Worm (Caenorhabditis elegans) whole organism, L2 larva: Measurements from ENCODE around the gene scl-11.

ENCODE experiments used
- C34F6.9 ChIP-seq: fragments of 150-350 bp; optimal IDR thresholded peaks from 2 replicates; lab custom pipeline; 2014; ENCODE audit warnings: missing biosample characterization, missing genetic modification characterization
- F13H6.1 ChIP-seq: sonication (generic microtip); optimal IDR thresholded peaks from 2 replicates; lab custom pipeline; 2016; ENCODE audit warnings: missing genetic modification characterization, missing compliant biosample characterization
- R02D3.7 ChIP-seq: fragments of 150-350 bp; optimal IDR thresholded peaks from 2 replicates; lab custom pipeline; 2014; ENCODE audit warnings: missing biosample characterization, missing genetic modification characterization
- Y55F3AM.14 ChIP-seq: fragments of 200-800 bp; sonication (Bioruptor generic); optimal IDR thresholded peaks from 2 replicates; lab custom pipeline; 2018; ENCODE audit warnings: mild to moderate bottlenecking, missing genetic modification characterization, missing compliant biosample characterization
- ZK546.5 ChIP-seq: sonication (generic microtip); optimal IDR thresholded peaks from 2 replicates; lab custom pipeline; 2017; ENCODE audit warnings: missing biosample characterization, missing genetic modification characterization
- alr-1 ChIP-seq: fragments of 150-350 bp; optimal IDR thresholded peaks from 2 replicates; lab custom pipeline; 2014; ENCODE audit warnings: missing biosample characterization, missing genetic modification characterization
- aly-2 ChIP-seq: fragments of 150-350 bp; optimal IDR thresholded peaks from 2 replicates; lab custom pipeline; 2014; ENCODE audit warnings: missing biosample characterization, missing genetic modification characterization
- ama-1 ChIP-seq: fragments of 150-350 bp; optimal IDR thresholded peaks from 2 replicates; lab custom pipeline; 2018; ENCODE audit warnings: inconsistent platforms
- blmp-1 ChIP-seq: sonication (generic microtip); optimal IDR thresholded peaks from 2 replicates; lab custom pipeline; 2017; ENCODE audit warnings: missing genetic modification characterization, mild to moderate bottlenecking, missing compliant biosample characterization, antibody characterized with exemption, moderate library complexity; ENCODE audit not compliant: insufficient read depth
- ceh-16 ChIP-seq: fragments of 150-350 bp; optimal IDR thresholded peaks from 2 replicates; lab custom pipeline; 2014; ENCODE audit warnings: missing biosample characterization, missing genetic modification characterization
- ceh-82 ChIP-seq: fragments of 150-350 bp; optimal IDR thresholded peaks from 2 replicates; lab custom pipeline; 2014; ENCODE audit warnings: missing biosample characterization, missing genetic modification characterization
- crh-2 ChIP-seq: sonication (generic microtip); optimal IDR thresholded peaks from 2 replicates; lab custom pipeline; 2017; ENCODE audit warnings: missing biosample characterization, missing genetic modification characterization
- dmd-4 ChIP-seq: sonication (generic microtip); optimal IDR thresholded peaks from 2 replicates; lab custom pipeline; 2017; ENCODE audit warnings: missing biosample characterization, missing genetic modification characterization
- egl-27 ChIP-seq: sonication (generic microtip); optimal IDR thresholded peaks from 3 replicates; lab custom pipeline; 2017; ENCODE audit warnings: missing biosample characterization, missing genetic modification reagents, missing genetic modification characterization
- elt-1 ChIP-seq: fragments of 150-350 bp; optimal IDR thresholded peaks from 2 replicates; lab custom pipeline; 2014; ENCODE audit warnings: missing biosample characterization, missing genetic modification characterization
- elt-3 ChIP-seq: sonication (generic microtip); optimal IDR thresholded peaks from 2 replicates; lab custom pipeline; 2017; ENCODE audit warnings: missing biosample characterization, missing genetic modification characterization
- fos-1 ChIP-seq: fragments of 150-350 bp; optimal IDR thresholded peaks from 2 replicates; lab custom pipeline; 2014; ENCODE audit warnings: missing biosample characterization, missing genetic modification characterization
- gmeb-1 ChIP-seq: fragments of 150-350 bp; optimal IDR thresholded peaks from 2 replicates; lab custom pipeline; 2014; ENCODE audit warnings: missing biosample characterization, missing genetic modification characterization
- lin-11 ChIP-seq: fragments of 150-350 bp; sonication (generic microtip); optimal IDR thresholded peaks from 2 replicates; lab custom pipeline; 2014; ENCODE audit warnings: missing biosample characterization, missing genetic modification characterization, inconsistent platforms, mixed read lengths
- lin-13 ChIP-seq: fragments of 150-350 bp; optimal IDR thresholded peaks from 2 replicates; lab custom pipeline; 2014; ENCODE audit warnings: missing biosample characterization, missing genetic modification reagents, missing genetic modification characterization
- lsy-2 ChIP-seq, 2 experiments: fragments of 150-350 bp in 1 of 2; sonication (generic microtip) in 1 of 2; optimal IDR thresholded peaks; 2 replicates each; lab custom pipeline; 2014 to 2017; ENCODE audit warnings: missing biosample characterization in 2 of 2, missing genetic modification characterization in 2 of 2
- mab-5 ChIP-seq: fragments of 150-350 bp; optimal IDR thresholded peaks from 2 replicates; lab custom pipeline; 2014; ENCODE audit warnings: missing biosample characterization, missing genetic modification characterization
- mdl-1 ChIP-seq, 2 experiments: fragments of 150-350 bp in 1 of 2; sonication (generic microtip) in 1 of 2; optimal IDR thresholded peaks; 2 replicates each; lab custom pipeline; 2017; ENCODE audit warnings: missing biosample characterization in 2 of 2, missing genetic modification characterization in 2 of 2
- nhr-10 ChIP-seq: sonication (generic microtip); optimal IDR thresholded peaks from 2 replicates; lab custom pipeline; 2017; ENCODE audit warnings: missing biosample characterization, missing genetic modification characterization
- nhr-11 ChIP-seq: fragments of 150-350 bp; optimal IDR thresholded peaks from 2 replicates; lab custom pipeline; 2014; ENCODE audit warnings: missing biosample characterization, missing genetic modification characterization
- nhr-12 ChIP-seq: fragments of 150-350 bp; optimal IDR thresholded peaks from 2 replicates; lab custom pipeline; 2014; ENCODE audit warnings: missing biosample characterization, missing genetic modification characterization
- nhr-129 ChIP-seq: fragments of 150-350 bp; optimal IDR thresholded peaks from 2 replicates; lab custom pipeline; 2014; ENCODE audit warnings: missing biosample characterization, missing genetic modification characterization
- nhr-21 ChIP-seq: fragments of 150-350 bp; optimal IDR thresholded peaks from 2 replicates; lab custom pipeline; 2014; ENCODE audit warnings: missing biosample characterization, missing genetic modification characterization
- nhr-23 ChIP-seq: fragments of 150-350 bp; optimal IDR thresholded peaks from 2 replicates; lab custom pipeline; 2014; ENCODE audit warnings: missing biosample characterization, missing genetic modification reagents, missing genetic modification characterization
- nhr-237 ChIP-seq: fragments of 150-350 bp; optimal IDR thresholded peaks from 2 replicates; lab custom pipeline; 2014; ENCODE audit warnings: missing biosample characterization, missing genetic modification characterization
- nhr-25 ChIP-seq: fragments of 150-350 bp; sonication (generic microtip); optimal IDR thresholded peaks from 3 replicates; lab custom pipeline; 2014; ENCODE audit warnings: missing biosample characterization, missing genetic modification characterization
- nhr-6 ChIP-seq: fragments of 150-350 bp; optimal IDR thresholded peaks from 2 replicates; lab custom pipeline; 2014; ENCODE audit warnings: missing biosample characterization, missing genetic modification characterization
- skn-1 ChIP-seq: sonication (generic microtip); optimal IDR thresholded peaks from 2 replicates; lab custom pipeline; 2017; ENCODE audit warnings: missing biosample characterization, missing genetic modification characterization
- sma-3 ChIP-seq: sonication (generic microtip); optimal IDR thresholded peaks from 2 replicates; lab custom pipeline; 2016; ENCODE audit warnings: missing genetic modification reagents, missing genetic modification characterization, missing compliant biosample characterization
- sma-9 ChIP-seq, 2 experiments: fragments of 150-350 bp in 1 of 2; sonication (generic microtip) in 1 of 2; optimal IDR thresholded peaks; 2 replicates each; lab custom pipeline; 2014 to 2016; ENCODE audit warnings: missing genetic modification characterization in 2 of 2, mild to moderate bottlenecking in 1 of 2, missing biosample characterization in 1 of 2, missing compliant biosample characterization in 1 of 2, missing genetic modification reagents in 1 of 2, moderate library complexity in 1 of 2
- snpc-4 ChIP-seq: fragments of 150-350 bp; optimal IDR thresholded peaks from 2 replicates; lab custom pipeline; 2014; ENCODE audit warnings: missing biosample characterization, missing genetic modification characterization
- unc-39 ChIP-seq: fragments of 150-350 bp; optimal IDR thresholded peaks from 2 replicates; lab custom pipeline; 2014; ENCODE audit warnings: missing biosample characterization, missing genetic modification characterization
- unc-55 ChIP-seq: fragments of 150-350 bp; sonication (generic microtip); optimal IDR thresholded peaks from 3 replicates; lab custom pipeline; 2014; ENCODE audit warnings: missing biosample characterization, missing genetic modification reagents, missing genetic modification characterization
- ztf-11 ChIP-seq: sonication (generic microtip); optimal IDR thresholded peaks from 2 replicates; lab custom pipeline; 2017; ENCODE audit warnings: missing biosample characterization, missing genetic modification characterization
- ztf-4 ChIP-seq: fragments of 150-350 bp; optimal IDR thresholded peaks from 2 replicates; lab custom pipeline; 2014; ENCODE audit warnings: missing biosample characterization, missing genetic modification characterization

scl-11 gene

ce11 chrIV:13093677-13094076 lies 42.5 kb downstream of the scl-11 start, which contains the start of the genes prcc-1 and C39E9.12:
Gene prcc-1 (minus strand): TSS chrIV:13093795.
Gene C39E9.12 (plus strand): TSS chrIV:13094007.
- peak; percentile 32 for TF ChIP-seq fos-1 (tag; lab: Kevin White, UChicago)
- no peak for TF ChIP-seq ceh-82 (tag; lab: Kevin White, UChicago)
- no peak for TF ChIP-seq nhr-23
- no peak for TF ChIP-seq R02D3.7 (tag; lab: Kevin White, UChicago)
- no peak for TF ChIP-seq nhr-237
- no peak for TF ChIP-seq ZK546.5 (tag; lab: Kevin White, UChicago)
- no peak for TF ChIP-seq elt-1 (tag; lab: Kevin White, UChicago)
- TF ChIP-seq crh-2 (tag; lab: Kevin White, UChicago): peak; percentile 76
- no peak for TF ChIP-seq mab-5 (tag; lab: Kevin White, UChicago)
- no peak for TF ChIP-seq Y55F3AM.14 (GFP tag; lab: Kevin White, UChicago)
- TF ChIP-seq mdl-1 (tag; optimal IDR thresholded peaks at IDR 0.05; lab: Kevin White, UChicago): no peak
- peak; percentile 23 for TF ChIP-seq nhr-6 (tag; lab: Kevin White, UChicago)
- TF ChIP-seq dmd-4 (tag; lab: Kevin White, UChicago): no peak
- no peak for TF ChIP-seq nhr-21 (tag; lab: Kevin White, UChicago)
- TF ChIP-seq skn-1 (tag; lab: Kevin White, UChicago): no peak
- no peak for TF ChIP-seq unc-39 (tag; lab: Kevin White, UChicago)
- peak; percentile 54 for TF ChIP-seq sma-9 (GFP tag; optimal IDR thresholded peaks at IDR 0.05; lab: Kevin White, UChicago)
- no peak for TF ChIP-seq sma-9 (tag; optimal IDR thresholded peaks at IDR 0.05; lab: Kevin White, UChicago)
- TF ChIP-seq nhr-10 (tag; lab: Kevin White, UChicago): no peak
- no peak for TF ChIP-seq ztf-11 (tag; lab: Kevin White, UChicago)
- TF ChIP-seq C34F6.9 (tag; lab: Kevin White, UChicago): peak; percentile 86
- TF ChIP-seq ama-1: no peak
- TF ChIP-seq nhr-129 (tag; lab: Kevin White, UChicago): peak; percentile 96
- TF ChIP-seq F13H6.1 (tag; lab: Kevin White, UChicago): no peak
- TF ChIP-seq gmeb-1 (tag; lab: Kevin White, UChicago): peak; percentile 87
- peak; percentile 44 for TF ChIP-seq snpc-4 (tag; lab: Kevin White, UChicago)
- TF ChIP-seq nhr-11 (tag; lab: Kevin White, UChicago): no peak
- peak; percentile 47 for TF ChIP-seq sma-3 (GFP tag; lab: Kevin White, UChicago)
- peak; percentile 6 for TF ChIP-seq egl-27 (tag; lab: Kevin White, UChicago)
- peak; percentile 94 for TF ChIP-seq unc-55 (GFP tag; lab: Kevin White, UChicago)
- TF ChIP-seq elt-3 (tag; lab: Kevin White, UChicago): no peak
- peak; percentile 31 to 86 for TF ChIP-seq lsy-2 (tag; optimal IDR thresholded peaks at IDR 0.05; lab: Kevin White, UChicago)

- no peak for TF ChIP-seq nhr-12 (tag; lab: Kevin White, UChicago)
- TF ChIP-seq nhr-237: no peak
- no peak for TF ChIP-seq mdl-1 (tag; optimal IDR thresholded peaks at IDR 0.05; lab: Kevin White, UChicago)
- no peak for TF ChIP-seq nhr-23
- no peak for TF ChIP-seq nhr-21 (tag; lab: Kevin White, UChicago)
- TF ChIP-seq nhr-11 (tag; lab: Kevin White, UChicago): no peak
- no peak for TF ChIP-seq ceh-82 (tag; lab: Kevin White, UChicago)
- TF ChIP-seq C34F6.9 (tag; lab: Kevin White, UChicago): no peak
- TF ChIP-seq skn-1 (tag; lab: Kevin White, UChicago): no peak
- TF ChIP-seq Y55F3AM.14 (GFP tag; lab: Kevin White, UChicago): no peak
- TF ChIP-seq mab-5 (tag; lab: Kevin White, UChicago): no peak
- TF ChIP-seq egl-27 (tag; lab: Kevin White, UChicago): no peak
- no peak for TF ChIP-seq elt-3 (tag; lab: Kevin White, UChicago)
- TF ChIP-seq aly-2: no peak
- TF ChIP-seq ztf-4 (tag; lab: Kevin White, UChicago): no peak
- no peak for TF ChIP-seq nhr-6 (tag; lab: Kevin White, UChicago)
- TF ChIP-seq fos-1 (tag; lab: Kevin White, UChicago): no peak
- TF ChIP-seq gmeb-1 (tag; lab: Kevin White, UChicago): no peak
Observed at ce11 chrIV:13095462-13095861, 44.3 kb downstream of the scl-11 start, which contains the start of gene rfc-3. Gene rfc-3 (plus strand): TSS chrIV:13095762.

ce11 chrIV:13096778-13097177 lies 45.6 kb downstream of the scl-11 start:
- TF ChIP-seq ceh-16 (tag; lab: Kevin White, UChicago) (no peak), nhr-129 (tag; lab: Kevin White, UChicago) (peak; percentile 27)

- peak; percentile 53 for TF ChIP-seq F13H6.1 (tag; lab: Kevin White, UChicago)
- TF ChIP-seq gmeb-1 (tag; lab: Kevin White, UChicago): peak; percentile 84
- TF ChIP-seq C34F6.9 (tag; lab: Kevin White, UChicago): peak; percentile 91
- TF ChIP-seq mab-5 (tag; lab: Kevin White, UChicago): peak; percentile 67
- TF ChIP-seq sma-9 (GFP tag; optimal IDR thresholded peaks at IDR 0.05; lab: Kevin White, UChicago): no peak
- TF ChIP-seq sma-9 (tag; optimal IDR thresholded peaks at IDR 0.05; lab: Kevin White, UChicago): no peak
- no peak for TF ChIP-seq nhr-23
- peak; percentile 8 for TF ChIP-seq ama-1
- TF ChIP-seq ZK546.5 (tag; lab: Kevin White, UChicago): peak; percentile 19
- no peak for TF ChIP-seq elt-3 (tag; lab: Kevin White, UChicago)
- peak; percentile 82 for TF ChIP-seq crh-2 (tag; lab: Kevin White, UChicago)
- peak; percentile 40 for TF ChIP-seq sma-3 (GFP tag; lab: Kevin White, UChicago)
- peak; percentile 23 for TF ChIP-seq lin-11 (tag; lab: Kevin White, UChicago)
- TF ChIP-seq aly-2: no peak
- no peak for TF ChIP-seq alr-1 (tag; lab: Kevin White, UChicago)
- TF ChIP-seq R02D3.7 (tag; lab: Kevin White, UChicago): no peak
- TF ChIP-seq unc-55 (GFP tag; lab: Kevin White, UChicago): peak; percentile 89
- TF ChIP-seq ztf-11 (tag; lab: Kevin White, UChicago): no peak
- peak; percentile 65 to 90 for TF ChIP-seq lsy-2 (tag; optimal IDR thresholded peaks at IDR 0.05; lab: Kevin White, UChicago)
- peak; percentile 90 for TF ChIP-seq nhr-129 (tag; lab: Kevin White, UChicago)
- TF ChIP-seq lin-13 (GFP tag; lab: Kevin White, UChicago): peak; percentile 66
- peak; percentile 65 for TF ChIP-seq nhr-25 (tag; lab: Kevin White, UChicago)
- TF ChIP-seq blmp-1 (tag; lab: Kevin White, UChicago): peak; percentile 6
- TF ChIP-seq mdl-1 (tag; optimal IDR thresholded peaks at IDR 0.05; lab: Kevin White, UChicago): peak in 1 of 2 experiments; percentile 5
- peak; percentile 47 for TF ChIP-seq fos-1 (tag; lab: Kevin White, UChicago)
Observed at ce11 chrIV:13098652-13099051, 47.5 kb downstream of the scl-11 start, which contains the start of the genes dli-1, tin-9.2 and exos-4.1. Gene dli-1 (minus strand): TSS chrIV:13098792. Gene tin-9.2 (plus strand): TSS chrIV:13098995. Gene exos-4.1 (plus strand): TSS chrIV:13098999.
